Worm (Caenorhabditis elegans) whole organism, L3 larva: Measurements from ENCODE around the gene arx-2.

Source experiments
- R02D3.7 ChIP-seq: fragments of 150-350 bp; optimal IDR thresholded peaks from 2 replicates; lab custom pipeline; 2014; ENCODE audit warnings: missing biosample characterization, missing genetic modification characterization
- egl-5 ChIP-seq: fragments of 150-350 bp; optimal IDR thresholded peaks from 2 replicates; lab custom pipeline; 2017; ENCODE audit warnings: missing biosample characterization, missing genetic modification reagents, missing genetic modification characterization, inconsistent platforms
- jun-1 ChIP-seq: fragments of 150-350 bp; optimal IDR thresholded peaks from 2 replicates; lab custom pipeline; 2014; ENCODE audit warnings: missing biosample characterization, missing genetic modification reagents, missing genetic modification characterization
- lin-15B ChIP-seq: fragments of 150-350 bp; optimal IDR thresholded peaks from 2 replicates; lab custom pipeline; 2014; ENCODE audit warnings: missing biosample characterization, missing genetic modification characterization
- nhr-11 ChIP-seq: fragments of 150-350 bp; optimal IDR thresholded peaks from 2 replicates; lab custom pipeline; 2014; ENCODE audit warnings: missing biosample characterization, missing genetic modification characterization
- nhr-23 ChIP-seq: fragments of 150-350 bp; optimal IDR thresholded peaks from 2 replicates; lab custom pipeline; 2014; ENCODE audit warnings: missing biosample characterization, missing genetic modification reagents, missing genetic modification characterization
- nhr-25 ChIP-seq: sonication (generic microtip); optimal IDR thresholded peaks from 2 replicates; lab custom pipeline; 2017; ENCODE audit warnings: missing biosample characterization, missing genetic modification characterization
- pha-4 ChIP-seq: fragments of 150-350 bp; optimal IDR thresholded peaks from 2 replicates; lab custom pipeline; 2014; ENCODE audit warnings: missing biosample characterization, missing genetic modification reagents, missing genetic modification characterization
- skn-1 ChIP-seq: fragments of 150-350 bp; optimal IDR thresholded peaks from 2 replicates; lab custom pipeline; 2014; ENCODE audit warnings: missing biosample characterization, missing genetic modification characterization
- unc-39 ChIP-seq: sonication (generic microtip); optimal IDR thresholded peaks from 4 replicates; lab custom pipeline; 2017; ENCODE audit warnings: missing biosample characterization, missing genetic modification characterization
- unc-62 ChIP-seq: fragments of 150-350 bp; sonication (generic microtip); optimal IDR thresholded peaks from 4 replicates; lab custom pipeline; 2014; ENCODE audit warnings: missing biosample characterization, missing genetic modification reagents, missing genetic modification characterization
- zag-1 ChIP-seq: fragments of 150-350 bp; optimal IDR thresholded peaks from 2 replicates; lab custom pipeline; 2014; ENCODE audit warnings: missing biosample characterization, missing genetic modification characterization

DNA sequence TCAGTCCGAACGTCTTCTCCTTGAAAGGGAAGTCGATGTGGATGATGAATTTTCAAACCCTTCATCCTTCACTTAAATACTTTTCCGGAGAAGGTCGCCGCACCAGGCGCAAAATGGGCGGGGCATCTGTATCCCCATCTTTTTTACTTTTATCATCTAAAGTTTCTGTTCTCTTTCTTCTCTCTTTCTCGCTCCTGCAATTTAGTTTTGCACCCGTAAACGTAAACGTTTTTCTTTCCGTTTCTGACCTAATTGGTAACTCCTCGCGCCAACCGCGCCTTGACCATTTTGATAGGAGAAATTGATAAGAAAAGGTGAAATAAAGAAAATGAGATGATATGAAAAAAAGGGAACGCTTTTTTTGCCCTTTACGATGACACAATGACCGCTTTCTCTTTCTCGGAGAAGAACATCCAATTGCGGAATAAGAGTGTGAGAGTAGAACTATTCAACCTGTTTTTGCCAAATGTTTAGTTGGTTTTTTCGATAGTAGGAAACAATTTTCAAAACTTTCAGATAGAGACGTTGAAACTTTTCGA lies 45.3 kb downstream of the arx-2 start, which contains the start of gene col-149:
- TF ChIP-seq skn-1 (tag; lab: Kevin White, UChicago) (no peak), unc-39 (no peak), R02D3.7 (tag; lab: Kevin White, UChicago) (no peak), pha-4 (tag; lab: Kevin White, UChicago) (no peak), unc-62 (GFP tag; lab: Kevin White, UChicago) (no peak), egl-5 (no peak), zag-1 (no peak), nhr-25 (tag; lab: Kevin White, UChicago) (no peak), jun-1 (tag; lab: Kevin White, UChicago) (no peak), lin-15B (no peak), nhr-23 (tag; lab: Kevin White, UChicago) (peak; percentile 75), nhr-11 (tag; lab: Kevin White, UChicago) (no peak)
